Fruit fly (Drosophila melanogaster): Measurements from ENCODE around the gene CG14443.

The CG14443 gene

dm6 chrX:6621566-6622006 is 12.2 kb upstream of the CG14443 start (continued):
- TF ChIP-seq CG16863 (GFP tag; optimal IDR thresholded peaks at IDR 0.05) (peak; percentile 25), az2 (GFP tag; optimal IDR thresholded peaks at IDR 0.05) (peak; percentile 9), tgo (GFP tag; IDR thresholded peaks at IDR 0.05) (peak; percentile 44; the same call in 2 of the 3 replicates), gro (GFP tag; optimal IDR thresholded peaks at IDR 0.05) (peak; percentile 33), lmd (GFP tag; IDR thresholded peaks at IDR 0.05) (peak; percentile 51), aop (GFP tag; IDR thresholded peaks at IDR 0.05) (no peak), zen2 (GFP tag; IDR thresholded peaks at IDR 0.05; ENCODE audit: partially characterized antibody) (no peak), Nf-YA (GFP tag; IDR thresholded peaks at IDR 0.05) (no peak), CG2712 (tag; optimal IDR thresholded peaks at IDR 0.05) (peak; percentile 72), vnd (GFP tag; IDR thresholded peaks at IDR 0.05; ENCODE audit: partially characterized antibody) (no peak), ap (GFP tag; IDR thresholded peaks at IDR 0.05) (no peak), klu (GFP tag; IDR thresholded peaks at IDR 0.05) (peak; percentile 38; the same call in 1 of the 2 replicates), CG2875 (GFP tag; optimal IDR thresholded peaks at IDR 0.05) (peak; percentile 30), ind (GFP tag; optimal IDR thresholded peaks at IDR 0.05) (peak; percentile 34), HLH54F (GFP tag; optimal IDR thresholded peaks at IDR 0.05) (no peak), lola (GFP tag; optimal IDR thresholded peaks at IDR 0.05) (peak in 1 of 3 experiments; percentile 59), Dbx (GFP tag; IDR thresholded peaks at IDR 0.05) (peak; percentile 52; the same call in 1 of the 3 replicates), CG12104 (GFP tag; optimal IDR thresholded peaks at IDR 0.05) (peak; percentile 26), CG7556 (GFP tag; optimal IDR thresholded peaks at IDR 0.05) (peak; percentile 27), CG10267 (tag; optimal IDR thresholded peaks at IDR 0.05) (peak; percentile 49), CG11504 (tag; optimal IDR thresholded peaks at IDR 0.05) (peak; percentile 53), CG6272 (GFP tag; IDR thresholded peaks at IDR 0.05) (no peak; the same call in 1 of the 2 replicates), CG10959 (GFP tag; IDR thresholded peaks at IDR 0.05) (peak; percentile 45; the same call in 1 of the 2 replicates), CG31365 (tag; optimal IDR thresholded peaks at IDR 0.05) (no peak), slbo (GFP tag; IDR thresholded peaks at IDR 0.05) (peak; percentile 68), CG3281 (GFP tag; optimal IDR thresholded peaks at IDR 0.05) (peak; percentile 15), kni (GFP tag; optimal IDR thresholded peaks at IDR 0.05) (peak; percentile 41), caup (GFP tag; optimal IDR thresholded peaks at IDR 0.05; ENCODE audit: severe bottlenecking) (peak; percentile 31), CG13775 (GFP tag; optimal IDR thresholded peaks at IDR 0.05) (peak; percentile 28), CG15073 (GFP tag; optimal IDR thresholded peaks at IDR 0.05) (no peak), dmrt11E (tag; optimal IDR thresholded peaks at IDR 0.05) (peak; percentile 57), tup (GFP tag; optimal IDR thresholded peaks at IDR 0.05) (no peak), Ets65A (GFP tag) (peak; percentile 28), CG1832 (GFP tag; optimal IDR thresholded peaks at IDR 0.05) (no peak), CG18764 (GFP tag; optimal IDR thresholded peaks at IDR 0.05) (peak; percentile 24), Fer3 (tag; optimal IDR thresholded peaks at IDR 0.05) (peak; percentile 11), Hmr (GFP tag; optimal IDR thresholded peaks at IDR 0.05) (peak; percentile 45), CG15514 (GFP tag; optimal IDR thresholded peaks at IDR 0.05) (peak; percentile 42), Ptx1 (GFP tag; IDR thresholded peaks at IDR 0.05) (peak; percentile 47), croc (GFP tag; conservative IDR thresholded peaks at IDR 0.05) (peak; percentile 48; the same call in 2 of the 3 replicates), dpn (GFP tag; optimal IDR thresholded peaks at IDR 0.05) (peak; percentile 37 to 43), CG30403 (GFP tag; optimal IDR thresholded peaks at IDR 0.05) (peak; percentile 47), yki (optimal IDR thresholded peaks at IDR 0.05) (no peak), CG17385 (GFP tag; optimal IDR thresholded peaks at IDR 0.05) (peak; percentile 18), CG9215 (GFP tag; IDR thresholded peaks at IDR 0.05) (peak; percentile 52; the same call in 1 of the 2 replicates), chm (GFP tag; IDR thresholded peaks at IDR 0.05) (peak; percentile 63), CG4360 (GFP tag; IDR thresholded peaks at IDR 0.05) (no peak), Meics (GFP tag; optimal IDR thresholded peaks at IDR 0.05) (peak; percentile 58), H2.0 (GFP tag; IDR thresholded peaks at IDR 0.05) (0 out of 2 replicates have a peak, but pooled peaks have one; percentile 28), CG18011 (GFP tag; optimal IDR thresholded peaks at IDR 0.05) (no peak), CG7786 (GFP tag; optimal IDR thresholded peaks at IDR 0.05) (no peak)

Data from whole organism, embryonic.